Worm (Caenorhabditis elegans) whole organism, L1 larva: Measurements from ENCODE around the gene lin-22.

Experiments used
- C04F5.9 ChIP-seq: sonication (generic microtip); optimal IDR thresholded peaks from 2 replicates; lab custom pipeline; 2016; ENCODE audit warnings: missing genetic modification characterization, missing compliant biosample characterization
- C16A3.4 ChIP-seq: fragments of 150-350 bp; optimal IDR thresholded peaks from 2 replicates; lab custom pipeline; 2014; ENCODE audit warnings: missing biosample characterization, missing genetic modification characterization
- F16B12.6 ChIP-seq: fragments of 150-350 bp; optimal IDR thresholded peaks from 2 replicates; lab custom pipeline; 2014; ENCODE audit warnings: missing biosample characterization, missing genetic modification characterization
- aly-2 ChIP-seq: fragments of 150-350 bp; optimal IDR thresholded peaks from 2 replicates; lab custom pipeline; 2014; ENCODE audit warnings: missing biosample characterization, missing genetic modification characterization
- ceh-63 ChIP-seq: fragments of 200-800 bp; sonication (Bioruptor generic); optimal IDR thresholded peaks from 2 replicates; lab custom pipeline; 2018; ENCODE audit warnings: mild to moderate bottlenecking, missing genetic modification characterization, missing compliant biosample characterization
- ceh-8 ChIP-seq: fragments of 200-800 bp; sonication (Bioruptor generic); optimal IDR thresholded peaks from 2 replicates; lab custom pipeline; 2018; ENCODE audit warnings: mild to moderate bottlenecking, missing genetic modification characterization, moderate library complexity, missing compliant biosample characterization
- dpl-1 ChIP-seq, 3 experiments: fragments of 150-350 bp in 2 of 3; sonication (generic microtip) in 1 of 3; optimal IDR thresholded peaks; 2 replicates each; lab custom pipeline; 2014 to 2017; ENCODE audit warnings: missing biosample characterization in 3 of 3, missing genetic modification characterization in 3 of 3, missing genetic modification reagents in 3 of 3
- dsc-1 ChIP-seq: sonication (generic microtip); optimal IDR thresholded peaks from 2 replicates; lab custom pipeline; 2016; ENCODE audit warnings: mild to moderate bottlenecking, missing genetic modification characterization, missing compliant biosample characterization
- efl-1 ChIP-seq, 4 experiments: fragments of 150-350 bp; optimal IDR thresholded peaks in 3 of 4; peaks in 1 of 4; 1 replicate in 1 of 4; 2 replicates in 3 of 4; lab custom pipeline; 2014; ENCODE audit warnings: missing biosample characterization in 2 of 4, missing genetic modification characterization in 2 of 4, missing genetic modification reagents in 2 of 4
- efl-3 ChIP-seq: fragments of 200-800 bp; sonication (Bioruptor generic); optimal IDR thresholded peaks from 2 replicates; lab custom pipeline; 2018; ENCODE audit warnings: mild to moderate bottlenecking, missing genetic modification characterization, missing compliant biosample characterization
- egl-13 ChIP-seq: sonication (generic microtip); optimal IDR thresholded peaks from 2 replicates; lab custom pipeline; 2016; ENCODE audit warnings: missing genotype, missing genetic modification reagents, missing genetic modification characterization, missing compliant biosample characterization
- ets-5 ChIP-seq: fragments of 200-800 bp; sonication (Bioruptor generic); IDR thresholded peaks from 2 replicates; pipeline ENCODE4 v1.3.6; 2022; ENCODE audit warnings: missing genetic modification characterization, missing compliant biosample characterization
- fkh-10 ChIP-seq: sonication (generic microtip); optimal IDR thresholded peaks from 2 replicates; lab custom pipeline; 2017; ENCODE audit warnings: missing biosample characterization, missing genetic modification reagents, missing genetic modification characterization
- fkh-8 ChIP-seq: sonication (generic microtip); optimal IDR thresholded peaks from 2 replicates; lab custom pipeline; 2016; ENCODE audit warnings: mild to moderate bottlenecking, missing genetic modification characterization, missing compliant biosample characterization
- fos-1 ChIP-seq: fragments of 150-350 bp; optimal IDR thresholded peaks from 2 replicates; lab custom pipeline; 2014; ENCODE audit warnings: missing biosample characterization, missing genetic modification characterization
- grh-1 ChIP-seq: fragments of 200-800 bp; sonication (Bioruptor generic); IDR thresholded peaks from 2 replicates; pipeline ENCODE4 v1.3.6; 2022; ENCODE audit warnings: missing genetic modification reagents, missing genetic modification characterization, missing compliant biosample characterization
- hlh-4 ChIP-seq: sonication (generic microtip); optimal IDR thresholded peaks from 2 replicates; lab custom pipeline; 2016; ENCODE audit warnings: mild to moderate bottlenecking, missing genetic modification characterization, missing compliant biosample characterization
- irx-1 ChIP-seq: sonication (generic microtip); optimal IDR thresholded peaks from 2 replicates; lab custom pipeline; 2016; ENCODE audit warnings: missing genetic modification characterization, missing compliant biosample characterization
- isw-1 ChIP-seq: fragments of 200-800 bp; sonication (Bioruptor generic); IDR thresholded peaks from 2 replicates; pipeline ENCODE4 v1.3.6; 2022; ENCODE audit warnings: missing genetic modification characterization, missing compliant biosample characterization
- lin-13 ChIP-seq: fragments of 150-350 bp; optimal IDR thresholded peaks from 2 replicates; lab custom pipeline; 2014; ENCODE audit warnings: missing biosample characterization, missing genetic modification reagents, missing genetic modification characterization
- lin-14 ChIP-seq: fragments of 200-800 bp; sonication (Bioruptor generic); optimal IDR thresholded peaks from 2 replicates; lab custom pipeline; 2018; ENCODE audit warnings: mild to moderate bottlenecking, missing genetic modification characterization, moderate library complexity, missing compliant biosample characterization
- lin-39 ChIP-seq: fragments of 150-350 bp; optimal IDR thresholded peaks from 2 replicates; lab custom pipeline; 2014; ENCODE audit warnings: missing biosample characterization, missing genetic modification reagents, missing genetic modification characterization
- lsy-2 ChIP-seq, 2 experiments: fragments of 150-350 bp; optimal IDR thresholded peaks; 2 replicates each; lab custom pipeline; 2014; ENCODE audit warnings: missing biosample characterization in 2 of 2, missing genetic modification characterization in 2 of 2
- mab-9 ChIP-seq: fragments of 200-800 bp; sonication (Bioruptor generic); IDR thresholded peaks from 2 replicates; pipeline ENCODE4 v1.3.6; 2022; ENCODE audit warnings: missing genetic modification reagents, missing genetic modification characterization, missing compliant biosample characterization
- mef-2 ChIP-seq: fragments of 150-350 bp; optimal IDR thresholded peaks from 2 replicates; lab custom pipeline; 2014; ENCODE audit warnings: missing biosample characterization, missing genetic modification characterization
- nhr-19 ChIP-seq: fragments of 200-800 bp; sonication (Bioruptor generic); conservative IDR thresholded peaks from 2 replicates; pipeline ENCODE4 v1.3.6; 2022; ENCODE audit warnings: missing genetic modification characterization, missing compliant biosample characterization
- nhr-237 ChIP-seq: fragments of 150-350 bp; optimal IDR thresholded peaks from 2 replicates; lab custom pipeline; 2014; ENCODE audit warnings: missing biosample characterization, missing genetic modification characterization
- nhr-71 ChIP-seq: sonication (generic microtip); optimal IDR thresholded peaks from 2 replicates; lab custom pipeline; 2016; ENCODE audit warnings: mild to moderate bottlenecking, missing genetic modification characterization, moderate library complexity, missing compliant biosample characterization
- nhr-85 ChIP-seq: sonication (generic microtip); peaks from one replicate; lab custom pipeline; 2016; ENCODE audit warnings: missing genetic modification characterization, inconsistent platforms, missing compliant biosample characterization
- nhr-90 ChIP-seq: sonication (generic microtip); optimal IDR thresholded peaks from 2 replicates; lab custom pipeline; 2016; ENCODE audit warnings: mild to moderate bottlenecking, missing genetic modification characterization, missing compliant biosample characterization; ENCODE audit not compliant: poor library complexity
- pax-3 ChIP-seq: fragments of 200-800 bp; sonication (Bioruptor generic); optimal IDR thresholded peaks from 2 replicates; lab custom pipeline; 2018; ENCODE audit warnings: mild to moderate bottlenecking, missing genetic modification characterization, moderate library complexity, missing compliant biosample characterization
- pqm-1 ChIP-seq: sonication (generic microtip); optimal IDR thresholded peaks from 3 replicates; lab custom pipeline; 2017; ENCODE audit warnings: missing biosample characterization, missing genetic modification characterization
- rnt-1 ChIP-seq: sonication (generic microtip); optimal IDR thresholded peaks from 2 replicates; lab custom pipeline; 2016; ENCODE audit warnings: mild to moderate bottlenecking, missing genetic modification characterization, moderate library complexity, missing compliant biosample characterization
- skn-1 ChIP-seq: fragments of 150-350 bp; optimal IDR thresholded peaks from 2 replicates; lab custom pipeline; 2014; ENCODE audit warnings: missing biosample characterization, missing genetic modification characterization
- snpc-4 ChIP-seq: fragments of 150-350 bp; optimal IDR thresholded peaks from 2 replicates; lab custom pipeline; 2014; ENCODE audit warnings: missing biosample characterization, missing genetic modification characterization
- snu-23 ChIP-seq: sonication (generic microtip); optimal IDR thresholded peaks from 2 replicates; lab custom pipeline; 2016; ENCODE audit warnings: missing genetic modification characterization, missing compliant biosample characterization
- sptf-1 ChIP-seq: fragments of 150-350 bp; optimal IDR thresholded peaks from 2 replicates; lab custom pipeline; 2014; ENCODE audit warnings: missing biosample characterization, missing genetic modification characterization
- sup-37 ChIP-seq: fragments of 200-800 bp; sonication (Bioruptor generic); optimal IDR thresholded peaks from 2 replicates; lab custom pipeline; 2018; ENCODE audit warnings: mild to moderate bottlenecking, missing genetic modification characterization, missing compliant biosample characterization
- tbx-2 ChIP-seq: sonication (generic microtip); optimal IDR thresholded peaks from 2 replicates; lab custom pipeline; 2016; ENCODE audit warnings: missing genetic modification characterization, missing compliant biosample characterization
- unc-30 ChIP-seq: sonication (generic microtip); optimal IDR thresholded peaks from 2 replicates; lab custom pipeline; 2017; ENCODE audit warnings: missing biosample characterization, missing genetic modification characterization
- unc-62 ChIP-seq: fragments of 150-350 bp; optimal IDR thresholded peaks from 2 replicates; lab custom pipeline; 2014; ENCODE audit warnings: missing biosample characterization, missing genetic modification reagents, missing genetic modification characterization
- unc-98 ChIP-seq: fragments of 200-800 bp; sonication (Bioruptor generic); IDR thresholded peaks from 2 replicates; pipeline ENCODE4 v1.3.6; 2022; ENCODE audit warnings: missing genetic modification characterization, missing compliant biosample characterization
- zag-1 ChIP-seq: fragments of 150-350 bp; optimal IDR thresholded peaks from 2 replicates; lab custom pipeline; 2014; ENCODE audit warnings: missing biosample characterization, missing genetic modification characterization
- zip-4 ChIP-seq: fragments of 200-800 bp; sonication (Bioruptor generic); optimal IDR thresholded peaks from 2 replicates; lab custom pipeline; 2018; ENCODE audit warnings: mild to moderate bottlenecking, missing genetic modification characterization, moderate library complexity, missing compliant biosample characterization
- ztf-4 ChIP-seq: fragments of 150-350 bp; optimal IDR thresholded peaks from 2 replicates; lab custom pipeline; 2014; ENCODE audit warnings: missing biosample characterization, missing genetic modification characterization

The lin-22 gene

ce11 chrIV:3029882-3030281 is 10.3 kb downstream of the lin-22 start (continued):
- TF ChIP-seq zip-4 (GFP tag; lab: Kevin White, UChicago) (no peak), ceh-63 (GFP tag; lab: Kevin White, UChicago) (no peak), efl-1 (optimal IDR thresholded peaks at IDR 0.05; lab: Kevin White, UChicago) (peak; percentile 17 to 24), efl-1 (GFP tag; optimal IDR thresholded peaks at IDR 0.05 in 1 of 2; lab: Kevin White, UChicago) (peak in 1 of 2 experiments; percentile 1), irx-1 (tag; lab: Kevin White, UChicago) (no peak), fkh-10 (GFP tag; lab: Kevin White, UChicago) (no peak), unc-98 (GFP tag; lab: Robert Waterston, UW) (no peak), fos-1 (tag; lab: Kevin White, UChicago) (no peak), mab-9 (no peak), unc-30 (no peak), snu-23 (GFP tag; lab: Kevin White, UChicago) (peak; percentile 48), nhr-19 (GFP tag; lab: Robert Waterston, UW) (peak; percentile 60), lsy-2 (tag; optimal IDR thresholded peaks at IDR 0.05; lab: Kevin White, UChicago) (peak; percentile 19 to 42), ztf-4 (tag; lab: Kevin White, UChicago) (peak; percentile 37)

ce11 chrIV:3032020-3032419 is 12.5 kb downstream of the lin-22 start:
- no peak for TF ChIP-seq sup-37 (GFP tag; lab: Kevin White, UChicago)
- no peak for TF ChIP-seq fkh-10 (GFP tag; lab: Kevin White, UChicago)
- TF ChIP-seq tbx-2 (tag; lab: Kevin White, UChicago) = no peak
- no peak for TF ChIP-seq pqm-1 (tag; lab: Kevin White, UChicago)
- TF ChIP-seq nhr-90 = no peak
- TF ChIP-seq aly-2 (tag; lab: Kevin White, UChicago) = peak; percentile 65
- TF ChIP-seq rnt-1 (tag; lab: Kevin White, UChicago) = peak; percentile 46
- no peak for TF ChIP-seq snpc-4 (tag; lab: Kevin White, UChicago)
- TF ChIP-seq fkh-8 (tag; lab: Kevin White, UChicago) = no peak
- TF ChIP-seq nhr-237 (tag; lab: Kevin White, UChicago) = no peak
- peak; percentile 39 for TF ChIP-seq nhr-71 (tag; lab: Kevin White, UChicago)
- no peak for TF ChIP-seq C04F5.9 (tag; lab: Kevin White, UChicago)

ce11 chrIV:3035375-3035774 is 15.8 kb downstream of the lin-22 start:
- TF ChIP-seq irx-1 (tag; lab: Kevin White, UChicago) (no peak), nhr-71 (tag; lab: Kevin White, UChicago) (no peak), pax-3 (no peak), egl-13 (tag; lab: Kevin White, UChicago) (no peak), pqm-1 (tag; lab: Kevin White, UChicago) (no peak), dpl-1 (GFP tag; optimal IDR thresholded peaks at IDR 0.05; lab: Kevin White, UChicago) (no peak), nhr-19 (GFP tag; lab: Robert Waterston, UW) (no peak), hlh-4 (tag; lab: Kevin White, UChicago) (no peak), nhr-237 (tag; lab: Kevin White, UChicago) (no peak), grh-1 (GFP tag; lab: Robert Waterston, UW) (no peak), nhr-85 (no peak)

- TF ChIP-seq unc-62 = no peak
- TF ChIP-seq lin-14 (GFP tag; lab: Kevin White, UChicago) = no peak
- TF ChIP-seq F16B12.6 = no peak
- no peak for TF ChIP-seq efl-3 (GFP tag; lab: Kevin White, UChicago)
- no peak for TF ChIP-seq grh-1 (GFP tag; lab: Robert Waterston, UW)
- TF ChIP-seq dsc-1 (tag; lab: Kevin White, UChicago) = no peak
- no peak for TF ChIP-seq lin-13
- no peak for TF ChIP-seq fos-1 (tag; lab: Kevin White, UChicago)
- TF ChIP-seq lin-39 (tag; lab: Kevin White, UChicago) = no peak
- TF ChIP-seq sptf-1 (tag; lab: Kevin White, UChicago) = no peak
- TF ChIP-seq skn-1 = no peak
- no peak for TF ChIP-seq zag-1 (tag; lab: Kevin White, UChicago)
- no peak for TF ChIP-seq pax-3
- no peak for TF ChIP-seq ets-5 (GFP tag; lab: Robert Waterston, UW)
- no peak for TF ChIP-seq C16A3.4
- TF ChIP-seq ceh-8 = no peak
- no peak for TF ChIP-seq mef-2 (tag; lab: Kevin White, UChicago)
- no peak for TF ChIP-seq isw-1 (GFP tag; lab: Robert Waterston, UW)
- no peak for TF ChIP-seq ztf-4 (tag; lab: Kevin White, UChicago)
Measured at ce11 chrIV:3037932-3038331, 18.4 kb downstream of the lin-22 start.
